Fruit fly (Drosophila melanogaster): Measurements from ENCODE around the gene Nrx-IV.
A peak's percentile ranks its signal among the peaks of the same experiment; 100 is the strongest.

The Nrx-IV gene

DNA sequence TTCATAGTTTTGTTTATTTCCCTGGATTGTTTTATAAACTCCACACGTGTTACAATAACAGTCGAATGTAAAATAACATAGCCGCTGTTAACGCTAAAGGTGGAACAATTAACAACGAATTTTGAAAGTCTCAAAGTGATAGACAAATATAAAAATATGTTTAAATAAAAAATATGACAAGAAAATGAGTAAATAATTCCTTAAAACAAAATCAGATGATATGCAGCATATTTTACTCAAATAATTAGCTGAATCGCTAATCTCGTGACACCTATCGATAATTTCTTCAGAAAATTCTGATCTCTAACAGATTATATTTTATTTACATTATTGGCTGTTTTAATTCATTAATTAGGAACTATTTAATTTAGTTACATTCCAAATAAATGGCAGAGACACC, 9.7 kb upstream of the Nrx-IV start, which contains the start of the genes CG5645 and Atg12 (continued):
- TF ChIP-seq fd59A (GFP tag; optimal IDR thresholded peaks at IDR 0.05) (no peak), Ets96B (tag; optimal IDR thresholded peaks at IDR 0.05) (peak; percentile 52), Blimp-1 (GFP tag; optimal IDR thresholded peaks at IDR 0.05) (no peak), CG32006 (GFP tag; optimal IDR thresholded peaks at IDR 0.05) (peak; percentile 11), CG7368 (GFP tag; optimal IDR thresholded peaks at IDR 0.05) (peak; percentile 42), CG6854 (GFP tag; optimal IDR thresholded peaks at IDR 0.05) (no peak), CG10669 (GFP tag; optimal IDR thresholded peaks at IDR 0.05) (peak; percentile 69), CG31627 (GFP tag; optimal IDR thresholded peaks at IDR 0.05) (peak; percentile 48), eg (GFP tag; IDR thresholded peaks at IDR 0.05) (peak; percentile 54), Sox102F (GFP tag; optimal IDR thresholded peaks at IDR 0.05) (no peak), CG6808 (GFP tag; optimal IDR thresholded peaks at IDR 0.05) (no peak), CG11762 (GFP tag; optimal IDR thresholded peaks at IDR 0.05; ENCODE audit: insufficient read depth) (peak; percentile 31)

DNA sequence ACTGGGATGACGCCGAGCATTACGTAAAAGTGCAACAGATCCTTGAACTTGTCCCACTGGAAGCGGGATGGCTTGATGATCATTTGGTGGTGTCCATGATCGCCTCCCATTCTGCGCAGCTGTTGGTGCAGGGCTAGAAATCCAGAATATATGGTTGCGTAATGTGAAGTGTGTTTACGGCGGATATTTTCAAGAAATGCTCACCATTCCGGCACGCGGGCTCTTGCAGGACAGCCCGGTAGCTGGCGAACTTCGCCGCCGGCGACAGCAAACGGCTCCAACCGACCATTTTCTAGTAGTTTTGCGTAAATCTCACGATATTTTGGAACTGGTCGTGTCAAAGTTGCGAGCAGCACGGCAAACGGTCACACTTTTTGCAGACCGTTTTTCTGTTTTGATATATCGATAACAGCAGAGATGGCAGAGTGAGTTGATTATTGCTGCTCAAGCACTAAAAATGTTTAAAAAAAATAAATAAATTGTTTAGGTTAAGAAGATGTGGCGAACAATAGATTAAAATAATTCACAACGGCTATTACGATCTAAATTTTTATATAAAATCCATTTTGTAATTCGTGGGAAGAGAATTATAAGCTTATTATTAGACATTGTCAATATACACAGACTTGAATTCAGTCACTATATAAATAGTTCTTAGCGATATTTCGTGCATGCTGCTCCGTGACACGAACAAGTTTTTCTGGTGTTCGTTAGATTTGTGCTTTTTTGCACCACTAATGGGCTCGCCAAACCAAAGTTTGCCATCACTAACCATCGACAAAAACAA, 8.0 kb upstream of the Nrx-IV start, which contains the start of the genes ND-SGDH and RhoGAP68F:
Gene ND-SGDH, minus strand, starts transcription at position 472 of the 787 bp plus-strand sequence.
Gene RhoGAP68F, plus strand, starts transcription at position 756 of the 787 bp plus-strand sequence.
- TF ChIP-seq CG4318 (GFP tag; optimal IDR thresholded peaks at IDR 0.05), result no peak
- peak; percentile 85 for TF ChIP-seq lz (GFP tag; optimal IDR thresholded peaks at IDR 0.05)
- TF ChIP-seq Hr4 (GFP tag; optimal IDR thresholded peaks at IDR 0.05), result peak; percentile 76
- TF ChIP-seq Ets21C (GFP tag; optimal IDR thresholded peaks at IDR 0.05), result peak; percentile 79
- TF ChIP-seq CG31627 (GFP tag; optimal IDR thresholded peaks at IDR 0.05), result peak; percentile 84
- peak; percentile 54 for TF ChIP-seq CG8319 (GFP tag; optimal IDR thresholded peaks at IDR 0.05)
- peak; percentile 69 for TF ChIP-seq CG10669 (GFP tag; optimal IDR thresholded peaks at IDR 0.05)
- TF ChIP-seq CG6854 (GFP tag; optimal IDR thresholded peaks at IDR 0.05), result no peak
- TF ChIP-seq fd85E (GFP tag; optimal IDR thresholded peaks at IDR 0.05), result no peak
- TF ChIP-seq dsx (GFP tag; optimal IDR thresholded peaks at IDR 0.05; ENCODE audit: poor library complexity, severe bottlenecking), result peak; percentile 66
- TF ChIP-seq vri (GFP tag; optimal IDR thresholded peaks at IDR 0.05), result peak; percentile 18
- TF ChIP-seq CG8632 (GFP tag; optimal IDR thresholded peaks at IDR 0.05), result peak; percentile 21
- TF ChIP-seq eg (GFP tag; IDR thresholded peaks at IDR 0.05), result peak; percentile 67; the same call in 2 of the 3 replicates
- TF ChIP-seq CG11762 (GFP tag; optimal IDR thresholded peaks at IDR 0.05; ENCODE audit: insufficient read depth), result peak; percentile 48
- peak; percentile 43 for TF ChIP-seq CG7368 (GFP tag; optimal IDR thresholded peaks at IDR 0.05)
- TF ChIP-seq Gug (GFP tag; IDR thresholded peaks at IDR 0.05), result peak; percentile 36; the same call in 1 of the 2 replicates
- TF ChIP-seq esn (GFP tag; optimal IDR thresholded peaks at IDR 0.05), result peak; percentile 84
- peak in 1 of 2 experiments; percentile 66 for TF ChIP-seq ss (GFP tag; optimal IDR thresholded peaks at IDR 0.05)
- peak; percentile 28 for TF ChIP-seq spab (GFP tag; optimal IDR thresholded peaks at IDR 0.05)
- TF ChIP-seq Eip78C (GFP tag), result peak; percentile 79
- TF ChIP-seq salr (GFP tag; optimal IDR thresholded peaks at IDR 0.05), result peak in 1 of 2 experiments; percentile 33
- peak; percentile 63 for TF ChIP-seq CG34406 (GFP tag; optimal IDR thresholded peaks at IDR 0.05)
- TF ChIP-seq Hr39 (GFP tag; optimal IDR thresholded peaks at IDR 0.05), result peak; percentile 84
- peak; percentile 59; the same call in 1 of the 3 replicates for TF ChIP-seq CG8119 (GFP tag; IDR thresholded peaks at IDR 0.05)
- TF ChIP-seq CG6276 (GFP tag; optimal IDR thresholded peaks at IDR 0.05), result no peak
- peak; percentile 62; the same call in 1 of the 2 replicates for TF ChIP-seq CG11294 (GFP tag; IDR thresholded peaks at IDR 0.05)
- peak; percentile 79 for TF ChIP-seq Sox14 (GFP tag; optimal IDR thresholded peaks at IDR 0.05)
- TF ChIP-seq cyc (GFP tag; optimal IDR thresholded peaks at IDR 0.05), result peak; percentile 76
- TF ChIP-seq CG3919 (GFP tag; optimal IDR thresholded peaks at IDR 0.05), result peak; percentile 78
- no peak for TF ChIP-seq Hr38 (GFP tag; optimal IDR thresholded peaks at IDR 0.05)
- TF ChIP-seq fkh (GFP tag; optimal IDR thresholded peaks at IDR 0.05), result peak; percentile 81
- peak; percentile 66 for TF ChIP-seq Eip75B (GFP tag; optimal IDR thresholded peaks at IDR 0.05)
- TF ChIP-seq CG10631 (GFP tag; optimal IDR thresholded peaks at IDR 0.05), result peak; percentile 80
- peak; percentile 75 for TF ChIP-seq topi (GFP tag; optimal IDR thresholded peaks at IDR 0.05)
- TF ChIP-seq CG6808 (GFP tag; optimal IDR thresholded peaks at IDR 0.05), result peak; percentile 52
- TF ChIP-seq CG9139 (GFP tag; optimal IDR thresholded peaks at IDR 0.05), result no peak
- no peak for TF ChIP-seq Blimp-1 (GFP tag; optimal IDR thresholded peaks at IDR 0.05)
- TF ChIP-seq pdm3 (GFP tag; optimal IDR thresholded peaks at IDR 0.05), result peak; percentile 76
- peak; percentile 76 for TF ChIP-seq acj6 (GFP tag; optimal IDR thresholded peaks at IDR 0.05)
- no peak for TF ChIP-seq CG16779 (tag; optimal IDR thresholded peaks at IDR 0.05)
- peak; percentile 76 for TF ChIP-seq Sox102F (GFP tag; optimal IDR thresholded peaks at IDR 0.05)
- peak; percentile 92 for TF ChIP-seq svp (GFP tag)
- peak; percentile 64 for TF ChIP-seq Ets96B (tag; optimal IDR thresholded peaks at IDR 0.05)
- TF ChIP-seq OdsH (GFP tag; optimal IDR thresholded peaks at IDR 0.05), result peak; percentile 79
